Fruit fly (Drosophila melanogaster) whole organism, adult: ENCODE measurements around the gene Hpr1.

Experiments
- CG11617 ChIP-seq: fragments of 200-800 bp; sonication (Bioruptor generic); optimal IDR thresholded peaks from 2 replicates; lab custom pipeline; 2017; ENCODE audit warnings: mild to moderate bottlenecking, missing biosample characterization, missing genetic modification reagents, missing genetic modification characterization
- CG12768 ChIP-seq: fragments of 200-800 bp; sonication (Bioruptor generic); optimal IDR thresholded peaks from 2 replicates; lab custom pipeline; 2017; ENCODE audit warnings: missing biosample characterization, missing genetic modification characterization, mild to moderate bottlenecking, moderate library complexity, missing genetic modification reagents
- CG14711 ChIP-seq: fragments of 200-800 bp; sonication (Bioruptor generic); optimal IDR thresholded peaks from 2 replicates; lab custom pipeline; 2018; ENCODE audit warnings: missing biosample characterization, mild to moderate bottlenecking, missing genetic modification characterization, moderate library complexity
- CG1620 ChIP-seq: fragments of 200-800 bp; sonication (Bioruptor generic); optimal IDR thresholded peaks from 2 replicates; lab custom pipeline; 2016; ENCODE audit warnings: missing biosample characterization, missing genetic modification characterization
- CG33017 ChIP-seq: fragments of 200-800 bp; sonication (Bioruptor generic); optimal IDR thresholded peaks from 2 replicates; lab custom pipeline; 2018; ENCODE audit warnings: missing biosample characterization, mild to moderate bottlenecking, missing genetic modification characterization, moderate library complexity
- CG5204 ChIP-seq: fragments of 200-800 bp; sonication (Bioruptor generic); optimal IDR thresholded peaks from 2 replicates; lab custom pipeline; 2016; ENCODE audit warnings: missing biosample characterization, missing genetic modification characterization
- CG7045 ChIP-seq: fragments of 200-800 bp; sonication (Bioruptor generic); optimal IDR thresholded peaks from 2 replicates; lab custom pipeline; 2017; ENCODE audit warnings: missing biosample characterization, mild to moderate bottlenecking, missing genetic modification characterization
- CG7101 ChIP-seq: fragments of 200-800 bp; sonication (Bioruptor generic); optimal IDR thresholded peaks from 2 replicates; lab custom pipeline; 2018; ENCODE audit warnings: missing biosample characterization, mild to moderate bottlenecking, missing genetic modification characterization, moderate library complexity
- Clk ChIP-seq: fragments of 200-800 bp; sonication (Bioruptor generic); optimal IDR thresholded peaks from 2 replicates; lab custom pipeline; 2017; ENCODE audit warnings: missing biosample characterization, missing genetic modification characterization
- Crg-1 ChIP-seq: fragments of 200-800 bp; sonication (Bioruptor generic); optimal IDR thresholded peaks from 2 replicates; lab custom pipeline; 2016; ENCODE audit warnings: missing biosample characterization, missing genetic modification characterization
- Hr96 ChIP-seq: fragments of 200-800 bp; sonication (Bioruptor generic); optimal IDR thresholded peaks from 2 replicates; lab custom pipeline; 2016; ENCODE audit warnings: missing biosample characterization, missing genetic modification characterization
- Mnt ChIP-seq: fragments of 200-800 bp; sonication (Bioruptor generic); optimal IDR thresholded peaks from 2 replicates; lab custom pipeline; 2016; ENCODE audit warnings: missing biosample characterization, mild to moderate bottlenecking, missing genetic modification characterization
- bab1 ChIP-seq: fragments of 200-800 bp; sonication (Bioruptor generic); optimal IDR thresholded peaks from 3 replicates; lab custom pipeline; 2019; ENCODE audit warnings: missing biosample characterization, mild to moderate bottlenecking, missing genetic modification characterization, moderate library complexity
- cic ChIP-seq: fragments of 200-800 bp; sonication (Bioruptor generic); optimal IDR thresholded peaks from 2 replicates; lab custom pipeline; 2017; ENCODE audit warnings: missing biosample characterization, mild to moderate bottlenecking, missing genetic modification characterization, moderate library complexity
- cnc ChIP-seq, 2 experiments: fragments of >200 bp; optimal IDR thresholded peaks; 2 replicates each; lab custom pipeline; 2017
- kay ChIP-seq: fragments of 200-800 bp; sonication (Bioruptor generic); peaks from one replicate; lab custom pipeline; 2016; ENCODE audit warnings: missing biosample characterization, missing genetic modification characterization, borderline replicate concordance
- ovo ChIP-seq: fragments of 200-800 bp; sonication (Bioruptor generic); optimal IDR thresholded peaks from 2 replicates; lab custom pipeline; 2016; ENCODE audit warnings: missing biosample characterization, missing genetic modification characterization
- pad ChIP-seq: fragments of 200-800 bp; sonication (Bioruptor generic); optimal IDR thresholded peaks from 3 replicates; lab custom pipeline; 2017; ENCODE audit warnings: missing biosample characterization, missing genetic modification characterization, mild to moderate bottlenecking, moderate library complexity, missing genetic modification reagents
- tj ChIP-seq: fragments of 200-800 bp; sonication (Bioruptor generic); optimal IDR thresholded peaks from 3 replicates; lab custom pipeline; 2017; ENCODE audit warnings: missing biosample characterization, mild to moderate bottlenecking, missing genetic modification characterization, moderate library complexity
- toe ChIP-seq: fragments of 200-800 bp; sonication (Bioruptor generic); optimal IDR thresholded peaks from 2 replicates; lab custom pipeline; 2016; ENCODE audit warnings: missing biosample characterization, missing genetic modification characterization

Hpr1 gene

dm6 chr3R:5791497-5791896, 29.7 kb downstream of the Hpr1 start, which contains the start of gene Hpf1:
TSS of gene Hpf1 (plus strand) at chr3R:5791879.
- TF ChIP-seq Mnt (GFP tag; lab: Kevin White, UChicago), result peak; percentile 96
- peak; percentile 96 to 98 for TF ChIP-seq cnc (optimal IDR thresholded peaks at IDR 0.05; lab: Kevin White, UChicago)
- peak; percentile 99 for TF ChIP-seq CG5204
- peak; percentile 88 for TF ChIP-seq tj (GFP tag; lab: Kevin White, UChicago)
- peak; percentile 96 for TF ChIP-seq ovo (GFP tag; lab: Kevin White, UChicago)
- peak; percentile 99 for TF ChIP-seq Crg-1 (GFP tag; lab: Kevin White, UChicago)
- TF ChIP-seq CG11617 (GFP tag; lab: Kevin White, UChicago), result peak; percentile 98
- peak; percentile 99 for TF ChIP-seq CG7101 (tag; lab: Kevin White, UChicago)
- no peak for TF ChIP-seq kay
- peak; percentile 89 for TF ChIP-seq cic
- TF ChIP-seq CG14711 (tag; lab: Kevin White, UChicago), result peak; percentile 98
- peak; percentile 99 for TF ChIP-seq bab1 (GFP tag; lab: Kevin White, UChicago)
- peak; percentile 93 for TF ChIP-seq pad (GFP tag; lab: Kevin White, UChicago)
- TF ChIP-seq CG1620 (GFP tag; lab: Kevin White, UChicago), result peak; percentile 99
- peak; percentile 96 for TF ChIP-seq Clk (GFP tag; lab: Kevin White, UChicago)
- TF ChIP-seq toe, result peak; percentile 99
- peak; percentile 99 for TF ChIP-seq Hr96 (GFP tag; lab: Kevin White, UChicago)
- TF ChIP-seq CG7045, result peak; percentile 99
- TF ChIP-seq CG33017, result peak; percentile 99
- peak; percentile 99 for TF ChIP-seq CG12768 (GFP tag; lab: Kevin White, UChicago)

dm6 chr3R:5789025-5789953, 32.0 kb downstream of the Hpr1 start, which contains the start of the genes Hat1 and Rpn5:
TSS of gene Hat1 (minus strand) at chr3R:5789384.
TSS of gene Rpn5 (plus strand) at chr3R:5789493.
- TF ChIP-seq CG5204, result peak; percentile 88
- peak; percentile 92 for TF ChIP-seq Hr96 (GFP tag; lab: Kevin White, UChicago)
- TF ChIP-seq ovo (GFP tag; lab: Kevin White, UChicago), result peak; percentile 67
- peak; percentile 59 for TF ChIP-seq Clk (GFP tag; lab: Kevin White, UChicago)
- TF ChIP-seq Mnt (GFP tag; lab: Kevin White, UChicago), result peak; percentile 84
- TF ChIP-seq cnc (optimal IDR thresholded peaks at IDR 0.05; lab: Kevin White, UChicago), result peak; percentile 98 to 99
- no peak for TF ChIP-seq kay
- peak; percentile 83 for TF ChIP-seq bab1 (GFP tag; lab: Kevin White, UChicago)
- peak; percentile 94 for TF ChIP-seq CG1620 (GFP tag; lab: Kevin White, UChicago)
- peak; percentile 94 for TF ChIP-seq Crg-1 (GFP tag; lab: Kevin White, UChicago)
- peak; percentile 81 for TF ChIP-seq CG7101 (tag; lab: Kevin White, UChicago)
- TF ChIP-seq tj (GFP tag; lab: Kevin White, UChicago), result peak; percentile 70
- peak; percentile 89 for TF ChIP-seq CG11617 (GFP tag; lab: Kevin White, UChicago)
- TF ChIP-seq toe, result peak; percentile 94
- TF ChIP-seq CG33017, result peak; percentile 51
- TF ChIP-seq CG7045, result peak; percentile 81
- peak; percentile 89 for TF ChIP-seq CG14711 (tag; lab: Kevin White, UChicago)
- peak; percentile 80 for TF ChIP-seq pad (GFP tag; lab: Kevin White, UChicago)
- peak; percentile 48 for TF ChIP-seq cic
- peak; percentile 79 for TF ChIP-seq CG12768 (GFP tag; lab: Kevin White, UChicago)

- TF ChIP-seq cic, result no peak
Measured at dm6 chr3R:5781462-5781861, 39.8 kb downstream of the Hpr1 start, which contains the start of gene kat-60L1. TSS of gene kat-60L1 (plus strand) at chr3R:5781762.

dm6 chr3R:5780976-5781375, 40.3 kb downstream of the Hpr1 start, which contains the start of gene CG2082:
TSS of gene CG2082 (minus strand) at chr3R:5781076.
- TF ChIP-seq cnc (optimal IDR thresholded peaks at IDR 0.05; lab: Kevin White, UChicago) (no peak), Mnt (GFP tag; lab: Kevin White, UChicago) (no peak)

- TF ChIP-seq CG1620 (GFP tag; lab: Kevin White, UChicago) (peak; percentile 55), CG12768 (GFP tag; lab: Kevin White, UChicago) (no peak), Mnt (GFP tag; lab: Kevin White, UChicago) (peak; percentile 54), Crg-1 (GFP tag; lab: Kevin White, UChicago) (peak; percentile 29), CG11617 (GFP tag; lab: Kevin White, UChicago) (peak; percentile 45), ovo (GFP tag; lab: Kevin White, UChicago) (peak; percentile 96), CG33017 (no peak), toe (peak; percentile 83), CG7101 (tag; lab: Kevin White, UChicago) (peak; percentile 44), bab1 (GFP tag; lab: Kevin White, UChicago) (peak; percentile 59), CG7045 (peak; percentile 49), cnc (optimal IDR thresholded peaks at IDR 0.05; lab: Kevin White, UChicago) (no peak), cic (no peak), CG14711 (tag; lab: Kevin White, UChicago) (no peak), tj (GFP tag; lab: Kevin White, UChicago) (peak; percentile 28), Clk (GFP tag; lab: Kevin White, UChicago) (no peak), pad (GFP tag; lab: Kevin White, UChicago) (peak; percentile 99), Hr96 (GFP tag; lab: Kevin White, UChicago) (peak; percentile 72), kay (no peak)
Measured at dm6 chr3R:5778731-5779593, 42.3 kb downstream of the Hpr1 start, which contains the start of gene jagn. TSS of gene jagn (plus strand) at chr3R:5779315.
